Worm (Caenorhabditis elegans): ENCODE measurements around the gene fbxb-6.

- TF ChIP-seq nhr-237 (tag; optimal IDR thresholded peaks at IDR 0.05) (no peak), snpc-4 (tag; optimal IDR thresholded peaks at IDR 0.05) (peak; percentile 46), aly-2 (tag; optimal IDR thresholded peaks at IDR 0.05) (no peak), ama-1 (optimal IDR thresholded peaks at IDR 0.05) (no peak), ztf-11 (tag; optimal IDR thresholded peaks at IDR 0.05) (no peak), unc-39 (tag; optimal IDR thresholded peaks at IDR 0.05) (no peak), nhr-25 (tag; optimal IDR thresholded peaks at IDR 0.05) (peak; percentile 9), nhr-77 (tag; optimal IDR thresholded peaks at IDR 0.05) (no peak), nhr-28 (tag; optimal IDR thresholded peaks at IDR 0.05) (no peak), elt-2 (tag; optimal IDR thresholded peaks at IDR 0.05) (peak; percentile 20)
Measured at ce11 chrII:2058985-2059384, 5.6 kb upstream of the fbxb-6 start, which contains the start of gene F07E5.5.
